Fruit fly (Drosophila melanogaster) whole organism, prepupa: ENCODE results near the gene Cyp303a1.

Experiments used
- Blimp-1 ChIP-seq: fragments of 200-800 bp; sonication (Bioruptor generic); optimal IDR thresholded peaks from 3 replicates; lab custom pipeline; 2017; ENCODE audit warnings: missing biosample characterization, missing genetic modification characterization, mild to moderate bottlenecking, moderate library complexity, missing genetic modification reagents
- CG10631 ChIP-seq: fragments of 200-800 bp; sonication (Bioruptor generic); optimal IDR thresholded peaks from 2 replicates; lab custom pipeline; 2016; ENCODE audit warnings: missing biosample characterization, missing genetic modification characterization
- CG10669 ChIP-seq: fragments of 200-800 bp; sonication (Bioruptor generic); optimal IDR thresholded peaks from 3 replicates; lab custom pipeline; 2018; ENCODE audit warnings: missing biosample characterization, mild to moderate bottlenecking, missing genetic modification characterization, moderate library complexity
- CG11294 ChIP-seq: fragments of 200-800 bp; sonication (Bioruptor generic); IDR thresholded peaks from 2 replicates; pipeline ENCODE4 v1.3.6; 2022; ENCODE audit warnings: missing biosample characterization, missing genetic modification characterization
- CG11762 ChIP-seq: fragments of 200-800 bp; sonication (Bioruptor generic); optimal IDR thresholded peaks from 3 replicates; lab custom pipeline; 2016; ENCODE audit warnings: missing biosample characterization, missing genetic modification characterization; ENCODE audit not compliant: insufficient read depth
- CG11902 ChIP-seq: fragments of 200-800 bp; sonication (Bioruptor generic); optimal IDR thresholded peaks from 3 replicates; lab custom pipeline; 2016; ENCODE audit warnings: missing biosample characterization, missing genetic modification characterization
- CG15336 ChIP-seq: fragments of 200-800 bp; sonication (Bioruptor generic); IDR thresholded peaks from 2 replicates; pipeline ENCODE4 v1.3.6; 2022; ENCODE audit warnings: missing biosample characterization, missing genetic modification characterization
- CG1621 ChIP-seq: fragments of 200-800 bp; sonication (Bioruptor generic); optimal IDR thresholded peaks from 3 replicates; lab custom pipeline; 2018; ENCODE audit warnings: missing biosample characterization, mild to moderate bottlenecking, missing genetic modification characterization
- CG3032 ChIP-seq: fragments of 200-800 bp; optimal IDR thresholded peaks from 2 replicates; lab custom pipeline; 2019; ENCODE audit warnings: missing biosample characterization, mild to moderate bottlenecking, missing genetic modification characterization, moderate library complexity
- CG31627 ChIP-seq: fragments of 200-800 bp; sonication (Bioruptor generic); optimal IDR thresholded peaks from 3 replicates; lab custom pipeline; 2016; ENCODE audit warnings: missing biosample characterization, missing genetic modification characterization
- CG32006 ChIP-seq: fragments of 200-800 bp; sonication (Bioruptor generic); optimal IDR thresholded peaks from 3 replicates; lab custom pipeline; 2017; ENCODE audit warnings: missing biosample characterization, mild to moderate bottlenecking, missing genetic modification characterization
- CG3919 ChIP-seq: fragments of 200-800 bp; sonication (Bioruptor generic); optimal IDR thresholded peaks from 3 replicates; lab custom pipeline; 2016; ENCODE audit warnings: missing biosample characterization, missing genetic modification characterization
- CG4318 ChIP-seq: fragments of 200-800 bp; sonication (Bioruptor generic); optimal IDR thresholded peaks from 3 replicates; lab custom pipeline; 2017; ENCODE audit warnings: missing biosample characterization, mild to moderate bottlenecking, missing genetic modification characterization
- CG6163 ChIP-seq: fragments of 200-800 bp; sonication (Bioruptor generic); IDR thresholded peaks from 3 replicates; pipeline ENCODE4 v1.3.6; 2022; ENCODE audit warnings: missing biosample characterization, missing genetic modification characterization
- CG6276 ChIP-seq: fragments of 200-800 bp; sonication (Bioruptor generic); optimal IDR thresholded peaks from 2 replicates; lab custom pipeline; 2017; ENCODE audit warnings: missing biosample characterization, mild to moderate bottlenecking, missing genetic modification characterization
- CG6792 ChIP-seq: fragments of 200-800 bp; sonication (Bioruptor generic); optimal IDR thresholded peaks from 3 replicates; lab custom pipeline; 2016; ENCODE audit warnings: missing biosample characterization, missing genetic modification characterization
- CG6808 ChIP-seq: fragments of 200-800 bp; sonication (Bioruptor generic); optimal IDR thresholded peaks from 3 replicates; lab custom pipeline; 2017; ENCODE audit warnings: missing biosample characterization, missing genetic modification characterization, mild to moderate bottlenecking, moderate library complexity, missing genetic modification reagents
- CG6854 ChIP-seq: fragments of 200-800 bp; sonication (Bioruptor generic); optimal IDR thresholded peaks from 2 replicates; lab custom pipeline; 2017; ENCODE audit warnings: missing biosample characterization, mild to moderate bottlenecking, missing genetic modification characterization
- CG8119 ChIP-seq: fragments of 200-800 bp; sonication (Bioruptor generic); IDR thresholded peaks from 3 replicates; pipeline ENCODE4 v1.3.6; 2022; ENCODE audit warnings: missing biosample characterization, missing genetic modification characterization
- CG8319 ChIP-seq: fragments of 200-800 bp; sonication (Bioruptor generic); optimal IDR thresholded peaks from 3 replicates; lab custom pipeline; 2016; ENCODE audit warnings: missing biosample characterization, missing genetic modification characterization
- CG9139 ChIP-seq: fragments of 200-800 bp; sonication (Bioruptor generic); optimal IDR thresholded peaks from 3 replicates; lab custom pipeline; 2017; ENCODE audit warnings: missing biosample characterization, mild to moderate bottlenecking, missing genetic modification characterization
- Eip75B ChIP-seq: fragments of 200-800 bp; sonication (Bioruptor generic); optimal IDR thresholded peaks from 3 replicates; lab custom pipeline; 2016; ENCODE audit warnings: missing biosample characterization, missing genetic modification characterization
- Eip78C ChIP-seq: fragments of 200-800 bp; sonication (Bioruptor generic); peaks from one replicate; lab custom pipeline; 2016; ENCODE audit warnings: missing biosample characterization, missing genetic modification characterization
- Ets21C ChIP-seq: fragments of 200-800 bp; sonication (Bioruptor generic); optimal IDR thresholded peaks from 3 replicates; lab custom pipeline; 2016; ENCODE audit warnings: missing biosample characterization, missing genetic modification characterization
- Gug ChIP-seq: fragments of 200-800 bp; sonication (Bioruptor generic); IDR thresholded peaks from 2 replicates; pipeline ENCODE4 v1.3.6; 2022; ENCODE audit warnings: missing biosample characterization, missing genetic modification characterization
- Hr38 ChIP-seq: sonication (Bioruptor generic); optimal IDR thresholded peaks from 2 replicates; lab custom pipeline; 2016; ENCODE audit warnings: missing biosample characterization, missing genetic modification characterization
- Hr39 ChIP-seq: fragments of 200-800 bp; sonication (Bioruptor generic); optimal IDR thresholded peaks from 2 replicates; lab custom pipeline; 2016; ENCODE audit warnings: missing biosample characterization, missing genetic modification characterization
- Hr4 ChIP-seq: fragments of 200-800 bp; sonication (Bioruptor generic); optimal IDR thresholded peaks from 3 replicates; lab custom pipeline; 2016; ENCODE audit warnings: missing biosample characterization, missing genetic modification characterization
- Lpt ChIP-seq: fragments of 200-800 bp; sonication (Bioruptor generic); optimal IDR thresholded peaks from 3 replicates; lab custom pipeline; 2016; ENCODE audit warnings: missing biosample characterization, missing genetic modification characterization
- Met ChIP-seq: fragments of 200-800 bp; sonication (Bioruptor generic); optimal IDR thresholded peaks from 3 replicates; lab custom pipeline; 2016; ENCODE audit warnings: missing biosample characterization, missing genetic modification characterization
- OdsH ChIP-seq: fragments of 200-800 bp; sonication (Bioruptor generic); optimal IDR thresholded peaks from 3 replicates; lab custom pipeline; 2016; ENCODE audit warnings: missing biosample characterization, missing genetic modification characterization
- Smox ChIP-seq: fragments of 200-800 bp; sonication (Bioruptor generic); optimal IDR thresholded peaks from 3 replicates; lab custom pipeline; 2016; ENCODE audit warnings: missing biosample characterization, missing genetic modification characterization
- Sox102F ChIP-seq: fragments of 200-800 bp; sonication (Bioruptor generic); optimal IDR thresholded peaks from 2 replicates; lab custom pipeline; 2016; ENCODE audit warnings: missing biosample characterization, mild to moderate bottlenecking, missing genetic modification characterization
- Sox15 ChIP-seq: fragments of 200-800 bp; sonication (Bioruptor generic); optimal IDR thresholded peaks from 3 replicates; lab custom pipeline; 2016; ENCODE audit warnings: missing biosample characterization, missing genetic modification characterization
- achi ChIP-seq: fragments of 200-800 bp; sonication (Bioruptor generic); optimal IDR thresholded peaks from 3 replicates; lab custom pipeline; 2016; ENCODE audit warnings: missing biosample characterization, missing genetic modification characterization
- acj6 ChIP-seq: fragments of 200-800 bp; sonication (Bioruptor generic); optimal IDR thresholded peaks from 3 replicates; lab custom pipeline; 2016; ENCODE audit warnings: missing biosample characterization, missing genetic modification characterization
- cyc ChIP-seq: fragments of 200-800 bp; sonication (Bioruptor generic); optimal IDR thresholded peaks from 3 replicates; lab custom pipeline; 2016; ENCODE audit warnings: missing biosample characterization, missing genetic modification characterization
- dsx ChIP-seq: fragments of 200-800 bp; optimal IDR thresholded peaks from 3 replicates; lab custom pipeline; 2019; ENCODE audit warnings: missing biosample characterization, mild to moderate bottlenecking, missing genetic modification characterization, moderate library complexity; ENCODE audit not compliant: poor library complexity, severe bottlenecking
- esn ChIP-seq: fragments of 200-800 bp; sonication (Bioruptor generic); optimal IDR thresholded peaks from 2 replicates; lab custom pipeline; 2016; ENCODE audit warnings: missing biosample characterization, mild to moderate bottlenecking, missing genetic modification characterization, moderate library complexity
- fd59A ChIP-seq: fragments of 200-800 bp; sonication (Bioruptor generic); optimal IDR thresholded peaks from 2 replicates; lab custom pipeline; 2017; ENCODE audit warnings: missing biosample characterization, mild to moderate bottlenecking, missing genetic modification characterization, missing genetic modification reagents
- fd85E ChIP-seq: fragments of 200-800 bp; sonication (Bioruptor generic); optimal IDR thresholded peaks from 3 replicates; lab custom pipeline; 2016; ENCODE audit warnings: missing biosample characterization, missing genetic modification characterization
- fkh ChIP-seq: fragments of 200-800 bp; sonication (Bioruptor generic); optimal IDR thresholded peaks from 3 replicates; lab custom pipeline; 2017; ENCODE audit warnings: missing biosample characterization, mild to moderate bottlenecking, missing genetic modification characterization, moderate library complexity
- net ChIP-seq: fragments of 200-800 bp; sonication (Bioruptor generic); optimal IDR thresholded peaks from 3 replicates; lab custom pipeline; 2016; ENCODE audit warnings: missing biosample characterization, missing genetic modification characterization
- pdm3 ChIP-seq: fragments of 200-800 bp; sonication (Bioruptor generic); optimal IDR thresholded peaks from 3 replicates; lab custom pipeline; 2016; ENCODE audit warnings: missing biosample characterization, missing genetic modification characterization
- salr ChIP-seq, 2 experiments: fragments of 200-800 bp; sonication (Bioruptor generic); optimal IDR thresholded peaks; 3 replicates each; lab custom pipeline; 2016 to 2018; ENCODE audit warnings: missing biosample characterization in 2 of 2, missing genetic modification characterization in 2 of 2, mild to moderate bottlenecking in 1 of 2
- spab ChIP-seq: fragments of 200-800 bp; sonication (Bioruptor generic); optimal IDR thresholded peaks from 2 replicates; lab custom pipeline; 2017; ENCODE audit warnings: missing biosample characterization, mild to moderate bottlenecking, missing genetic modification characterization, missing genetic modification reagents
- ss ChIP-seq, 2 experiments: fragments of 200-800 bp; sonication (Bioruptor generic); optimal IDR thresholded peaks; 2 replicates in 1 of 2; 3 replicates in 1 of 2; lab custom pipeline; 2017 to 2018; ENCODE audit warnings: mild to moderate bottlenecking in 2 of 2, missing biosample characterization in 2 of 2, missing genetic modification characterization in 2 of 2, moderate library complexity in 1 of 2
- svp ChIP-seq: fragments of 200-800 bp; sonication (Bioruptor generic); peaks from one replicate; lab custom pipeline; 2016; ENCODE audit warnings: missing biosample characterization, missing genetic modification characterization
- topi ChIP-seq: fragments of 200-800 bp; sonication (Bioruptor generic); optimal IDR thresholded peaks from 3 replicates; lab custom pipeline; 2016; ENCODE audit warnings: missing biosample characterization, missing genetic modification characterization
- vri ChIP-seq: fragments of 200-800 bp; sonication (Bioruptor generic); optimal IDR thresholded peaks from 3 replicates; lab custom pipeline; 2016; ENCODE audit warnings: missing biosample characterization, mild to moderate bottlenecking, missing genetic modification characterization

The Cyp303a1 gene

dm6 chr2L:16299466-16300311 is 5.7 kb downstream of the Cyp303a1 start, which contains the start of the genes heix and CG17328:
TSS of gene heix (minus strand) at chr2L:16299858.
TSS of gene CG17328 (plus strand) at chr2L:16299943.
- peak; percentile 77 for TF ChIP-seq Met (GFP tag; lab: Kevin White, UChicago)
- TF ChIP-seq CG6163 (GFP tag; lab: Robert Waterston, UW): no peak; the same call in 1 of the 3 replicates
- no peak for TF ChIP-seq CG9139 (GFP tag; lab: Kevin White, UChicago)
- peak; percentile 44 for TF ChIP-seq CG15336 (GFP tag; lab: Robert Waterston, UW)
- TF ChIP-seq Eip78C: peak; percentile 91
- TF ChIP-seq esn (GFP tag; lab: Kevin White, UChicago): peak; percentile 84
- TF ChIP-seq CG4318 (GFP tag; lab: Kevin White, UChicago): no peak
- peak; percentile 81 for TF ChIP-seq CG31627 (GFP tag; lab: Kevin White, UChicago)
- TF ChIP-seq CG8119 (GFP tag; lab: Robert Waterston, UW): no peak
- peak; percentile 70 for TF ChIP-seq Sox15
- peak; percentile 75 for TF ChIP-seq topi (GFP tag; lab: Kevin White, UChicago)
- TF ChIP-seq dsx (GFP tag; lab: Kevin White, UChicago): no peak
- TF ChIP-seq cyc (GFP tag; lab: Kevin White, UChicago): peak; percentile 76
- peak; percentile 64 for TF ChIP-seq CG3032
- peak; percentile 66 for TF ChIP-seq CG1621 (tag; lab: Kevin White, UChicago)
- no peak for TF ChIP-seq CG6276
- TF ChIP-seq Gug (GFP tag; lab: Robert Waterston, UW): peak; percentile 51; the same call in 1 of the 2 replicates
- peak; percentile 83 for TF ChIP-seq achi (GFP tag; lab: Kevin White, UChicago)
- TF ChIP-seq Eip75B: peak; percentile 79
- peak; percentile 77 for TF ChIP-seq OdsH
- TF ChIP-seq CG3919: no peak
- peak; percentile 63 to 72 for TF ChIP-seq salr (GFP tag; optimal IDR thresholded peaks at IDR 0.05; lab: Kevin White, UChicago)
- TF ChIP-seq CG8319: peak; percentile 56
- no peak for TF ChIP-seq Lpt (GFP tag; lab: Kevin White, UChicago)
- TF ChIP-seq Hr39: no peak
- TF ChIP-seq vri (GFP tag; lab: Kevin White, UChicago): no peak
- no peak for TF ChIP-seq CG6808 (GFP tag; lab: Kevin White, UChicago)
- peak; percentile 44 for TF ChIP-seq fd59A (GFP tag; lab: Kevin White, UChicago)
- no peak for TF ChIP-seq net (GFP tag; lab: Kevin White, UChicago)
- peak; percentile 28 for TF ChIP-seq Blimp-1 (GFP tag; lab: Kevin White, UChicago)
- TF ChIP-seq Hr38 (GFP tag; lab: Kevin White, UChicago): no peak
- TF ChIP-seq fkh (GFP tag; lab: Kevin White, UChicago): peak; percentile 69
- TF ChIP-seq Hr4 (GFP tag; lab: Kevin White, UChicago): peak; percentile 86
- peak; percentile 80 for TF ChIP-seq CG10631
- TF ChIP-seq acj6 (GFP tag; lab: Kevin White, UChicago): peak; percentile 82
- TF ChIP-seq pdm3 (GFP tag; lab: Kevin White, UChicago): no peak
- no peak for TF ChIP-seq CG32006 (GFP tag; lab: Kevin White, UChicago)
- peak; percentile 61 for TF ChIP-seq CG6854 (GFP tag; lab: Kevin White, UChicago)
- peak; percentile 56 for TF ChIP-seq CG6792
- TF ChIP-seq CG11902: peak; percentile 74
- peak; percentile 92 for TF ChIP-seq svp
- TF ChIP-seq ss (GFP tag; optimal IDR thresholded peaks at IDR 0.05; lab: Kevin White, UChicago): no peak
- TF ChIP-seq CG10669 (GFP tag; lab: Kevin White, UChicago): no peak
- no peak for TF ChIP-seq CG11294 (GFP tag; lab: Robert Waterston, UW)
- TF ChIP-seq fd85E: no peak
- peak; percentile 74 for TF ChIP-seq Ets21C
- TF ChIP-seq CG11762 (GFP tag; lab: Kevin White, UChicago): peak; percentile 63
- TF ChIP-seq spab (GFP tag; lab: Kevin White, UChicago): no peak
- no peak for TF ChIP-seq Smox (GFP tag; lab: Kevin White, UChicago)
- no peak for TF ChIP-seq Sox102F (GFP tag; lab: Kevin White, UChicago)
